Worm (Caenorhabditis elegans): ENCODE data around the gene srx-33.

DNA sequence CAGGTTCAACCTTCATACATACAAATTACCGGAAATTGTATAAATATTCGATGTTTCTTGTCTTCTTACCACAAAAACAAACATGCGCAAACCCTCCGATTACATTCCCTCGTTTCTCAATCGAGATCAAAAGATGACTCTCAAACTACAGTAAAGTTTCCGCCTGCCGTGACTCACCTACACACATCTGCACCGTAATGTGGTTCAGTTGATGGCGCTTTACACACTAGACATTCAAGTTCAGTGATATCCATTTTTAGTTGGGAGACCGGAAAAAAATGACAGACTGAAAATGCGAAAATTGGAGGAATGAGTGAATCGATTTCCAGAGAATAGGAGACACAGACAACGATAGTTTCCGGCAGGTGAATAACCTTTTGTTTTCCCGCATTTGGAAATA is 27.4 kb downstream of the srx-33 start, which contains the start of gene nhr-286:
- TF ChIP-seq W03F9.2 (tag; optimal IDR thresholded peaks at IDR 0.05) = no peak
- no peak for TF ChIP-seq dao-5 (tag; optimal IDR thresholded peaks at IDR 0.05)
- no peak for TF ChIP-seq him-1 (tag; optimal IDR thresholded peaks at IDR 0.05)

Data from whole organism, L4/young adult.